Worm (Caenorhabditis elegans) whole organism, L4 larva: ENCODE measurements around the gene ced-11.

Experiments
- aha-1 ChIP-seq: fragments of 150-350 bp; peaks from one replicate; lab custom pipeline; 2014; ENCODE audit warnings: missing biosample characterization, missing genetic modification characterization
- aly-2 ChIP-seq: sonication (generic microtip); optimal IDR thresholded peaks from 2 replicates; lab custom pipeline; 2018; ENCODE audit warnings: missing biosample characterization, missing genetic modification characterization
- mdt-29 ChIP-seq: fragments of 200-800 bp; sonication (Bioruptor generic); IDR thresholded peaks from 2 replicates; pipeline ENCODE4 v1.3.6; 2022; ENCODE audit warnings: missing genetic modification reagents, missing genetic modification characterization, missing compliant biosample characterization
- nhr-111 ChIP-seq: fragments of 200-800 bp; sonication (Bioruptor generic); optimal IDR thresholded peaks from 2 replicates; lab custom pipeline; 2018; ENCODE audit warnings: mild to moderate bottlenecking, missing genetic modification characterization, missing compliant biosample characterization

DNA sequence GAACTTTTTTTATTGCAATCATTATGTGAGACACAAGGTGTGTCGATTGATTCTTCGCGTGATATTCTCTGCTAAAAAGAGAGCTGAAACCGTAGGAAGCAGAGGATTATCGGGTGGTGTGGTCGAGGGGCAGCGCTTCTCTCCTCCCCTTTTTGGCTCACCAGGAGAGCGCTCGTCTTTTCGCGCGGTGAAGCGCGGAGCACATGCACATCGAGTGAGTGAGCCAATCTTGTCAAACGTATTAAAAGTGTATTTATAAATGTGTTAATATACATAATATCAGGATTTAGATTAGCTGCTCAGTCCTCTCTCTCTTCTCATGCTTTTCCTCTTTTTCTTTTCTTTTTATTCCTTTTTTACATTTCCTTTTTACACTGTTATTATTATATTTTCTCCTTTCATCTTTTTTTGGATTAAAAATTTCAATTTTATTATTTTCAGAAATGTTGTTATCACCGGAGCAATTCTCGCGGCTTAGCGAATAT is 43.3 kb downstream of the ced-11 start, which contains the start of gene dgk-3:
- no peak for TF ChIP-seq mdt-29 (GFP tag; lab: Robert Waterston, UW)
- no peak for TF ChIP-seq nhr-111 (GFP tag; lab: Kevin White, UChicago)
- TF ChIP-seq aly-2 (tag; lab: Kevin White, UChicago), result no peak
- TF ChIP-seq aha-1 (tag; lab: Kevin White, UChicago), result peak; percentile 58
